Worm (Caenorhabditis elegans): ENCODE measurements around the gene F42E8.1.

ce11 chrV:13018233-13018632, 43.7 kb upstream of the F42E8.1 start:
- TF ChIP-seq egl-27 (tag; optimal IDR thresholded peaks at IDR 0.05) (no peak), lin-13 (GFP tag; optimal IDR thresholded peaks at IDR 0.05) (no peak), ama-1 (optimal IDR thresholded peaks at IDR 0.05) (no peak), nhr-25 (tag; optimal IDR thresholded peaks at IDR 0.05) (no peak), lin-39 (tag; optimal IDR thresholded peaks at IDR 0.05) (no peak), nhr-77 (tag; optimal IDR thresholded peaks at IDR 0.05) (no peak), nhr-10 (tag; optimal IDR thresholded peaks at IDR 0.05) (no peak), blmp-1 (tag; optimal IDR thresholded peaks at IDR 0.05; ENCODE audit: insufficient read depth) (no peak), mdl-1 (tag; optimal IDR thresholded peaks at IDR 0.05) (no peak)
